Worm (Caenorhabditis elegans) whole organism, L4 larva: ENCODE results near the gene far-6.

Experiments used
- F10B5.3 ChIP-seq: sonication (generic microtip); optimal IDR thresholded peaks from 2 replicates; lab custom pipeline; 2016; ENCODE audit warnings: mild to moderate bottlenecking, missing genetic modification characterization, missing compliant biosample characterization
- F44E2.7 ChIP-seq: fragments of 200-800 bp; sonication (Bioruptor generic); IDR thresholded peaks from 2 replicates; pipeline ENCODE4 v2.1.2; 2022; ENCODE audit warnings: missing genetic modification characterization, missing compliant biosample characterization
- T26A8.4 ChIP-seq: fragments of 200-800 bp; sonication (Bioruptor generic); IDR thresholded peaks from 2 replicates; pipeline ENCODE4 v1.3.6; 2022; ENCODE audit warnings: missing genetic modification characterization, missing compliant biosample characterization
- Y105C5A.15 ChIP-seq: fragments of 200-800 bp; sonication (Bioruptor generic); IDR thresholded peaks from 2 replicates; pipeline ENCODE4 v1.3.6; 2022; ENCODE audit warnings: missing genetic modification characterization, missing compliant biosample characterization
- Y48G9A.11 ChIP-seq: fragments of 200-800 bp; sonication (Bioruptor generic); IDR thresholded peaks from 2 replicates; pipeline ENCODE4 v1.3.6; 2022; ENCODE audit warnings: missing genetic modification reagents, missing genetic modification characterization, missing compliant biosample characterization
- ZK337.2 ChIP-seq: fragments of 200-800 bp; sonication (Bioruptor generic); IDR thresholded peaks from 2 replicates; pipeline ENCODE4 v1.3.6; 2022; ENCODE audit warnings: missing genetic modification reagents, missing genetic modification characterization, missing compliant biosample characterization
- ZK546.5 ChIP-seq, 2 experiments: sonication (generic microtip); optimal IDR thresholded peaks; 2 replicates each; lab custom pipeline; 2017; ENCODE audit warnings: missing biosample characterization in 2 of 2, missing genetic modification characterization in 2 of 2
- aha-1 ChIP-seq: fragments of 150-350 bp; peaks from one replicate; lab custom pipeline; 2014; ENCODE audit warnings: missing biosample characterization, missing genetic modification characterization
- aly-2 ChIP-seq: sonication (generic microtip); optimal IDR thresholded peaks from 2 replicates; lab custom pipeline; 2018; ENCODE audit warnings: missing biosample characterization, missing genetic modification characterization
- arid-1 ChIP-seq: fragments of 200-800 bp; sonication (Bioruptor generic); conservative IDR thresholded peaks from 2 replicates; pipeline ENCODE4 v1.3.6; 2022; ENCODE audit warnings: missing genetic modification reagents, missing genetic modification characterization, missing compliant biosample characterization
- ceh-28 ChIP-seq: fragments of 150-350 bp; optimal IDR thresholded peaks from 2 replicates; lab custom pipeline; 2014; ENCODE audit warnings: missing biosample characterization, missing genetic modification reagents, missing genetic modification characterization
- ces-1 ChIP-seq: fragments of 150-350 bp; sonication (generic microtip); optimal IDR thresholded peaks from 4 replicates; lab custom pipeline; 2014; ENCODE audit warnings: missing biosample characterization, missing genetic modification reagents, missing genetic modification characterization
- daf-12 ChIP-seq: fragments of 150-350 bp; optimal IDR thresholded peaks from 2 replicates; lab custom pipeline; 2014; ENCODE audit warnings: missing biosample characterization, missing genetic modification reagents, missing genetic modification characterization
- daf-8 ChIP-seq: fragments of 200-800 bp; sonication (Bioruptor generic); IDR thresholded peaks from 2 replicates; pipeline ENCODE4 v1.3.6; 2022; ENCODE audit warnings: missing genetic modification characterization, missing compliant biosample characterization
- dmd-6 ChIP-seq: fragments of 200-800 bp; sonication (Bioruptor generic); IDR thresholded peaks from 2 replicates; pipeline ENCODE4 v1.3.6; 2022; ENCODE audit warnings: missing genetic modification reagents, missing genetic modification characterization, missing compliant biosample characterization
- dpl-1 ChIP-seq: fragments of 150-350 bp; optimal IDR thresholded peaks from 2 replicates; lab custom pipeline; 2014; ENCODE audit warnings: missing biosample characterization, missing genetic modification reagents, missing genetic modification characterization
- dve-1 ChIP-seq: sonication (generic microtip); optimal IDR thresholded peaks from 2 replicates; lab custom pipeline; 2017; ENCODE audit warnings: antibody characterized with exemption, mild to moderate bottlenecking, missing genetic modification characterization, missing compliant biosample characterization; ENCODE audit not compliant: insufficient read depth
- fkh-10 ChIP-seq: fragments of 150-350 bp; optimal IDR thresholded peaks from 2 replicates; lab custom pipeline; 2014; ENCODE audit warnings: missing biosample characterization, missing genetic modification reagents, missing genetic modification characterization
- hif-1 ChIP-seq, 2 experiments: sonication (generic microtip); optimal IDR thresholded peaks; 2 replicates each; lab custom pipeline; 2016 to 2017; ENCODE audit warnings: missing compliant biosample characterization in 2 of 2, missing genetic modification characterization in 2 of 2, missing genetic modification reagents in 2 of 2, missing genotype in 2 of 2, mild to moderate bottlenecking in 1 of 2
- lin-1 ChIP-seq: fragments of 200-800 bp; sonication (Bioruptor generic); IDR thresholded peaks from 2 replicates; pipeline ENCODE4 v1.3.6; 2022; ENCODE audit warnings: missing genetic modification reagents, missing genetic modification characterization, missing compliant biosample characterization
- lin-13 ChIP-seq: fragments of 150-350 bp; optimal IDR thresholded peaks from 2 replicates; lab custom pipeline; 2014; ENCODE audit warnings: missing biosample characterization, missing genetic modification reagents, missing genetic modification characterization
- lin-15B ChIP-seq: fragments of 150-350 bp; sonication (generic microtip); optimal IDR thresholded peaks from 3 replicates; lab custom pipeline; 2014; ENCODE audit warnings: missing biosample characterization, missing genetic modification characterization
- lin-29 ChIP-seq: fragments of 200-800 bp; sonication (Bioruptor generic); IDR thresholded peaks from 2 replicates; pipeline ENCODE4 v1.3.6; 2022; ENCODE audit warnings: missing genetic modification reagents, missing genetic modification characterization, missing compliant biosample characterization
- lin-38 ChIP-seq: fragments of 200-800 bp; sonication (Bioruptor generic); IDR thresholded peaks from 2 replicates; pipeline ENCODE4 v1.3.6; 2022; ENCODE audit warnings: missing genetic modification reagents, missing genetic modification characterization, missing compliant biosample characterization
- lin-39 ChIP-seq: fragments of 150-350 bp; optimal IDR thresholded peaks from 2 replicates; lab custom pipeline; 2014; ENCODE audit warnings: missing biosample characterization, missing genetic modification reagents, missing genetic modification characterization
- lir-3 ChIP-seq: sonication (generic microtip); optimal IDR thresholded peaks from 2 replicates; lab custom pipeline; 2016; ENCODE audit warnings: mild to moderate bottlenecking, missing genetic modification characterization, missing compliant biosample characterization
- mdt-29 ChIP-seq: fragments of 200-800 bp; sonication (Bioruptor generic); IDR thresholded peaks from 2 replicates; pipeline ENCODE4 v1.3.6; 2022; ENCODE audit warnings: missing genetic modification reagents, missing genetic modification characterization, missing compliant biosample characterization
- mes-2 ChIP-seq: sonication (generic microtip); optimal IDR thresholded peaks from 2 replicates; lab custom pipeline; 2016; ENCODE audit warnings: missing genotype, mild to moderate bottlenecking, missing genetic modification characterization, missing compliant biosample characterization; ENCODE audit not compliant: poor library complexity, severe bottlenecking
- mxl-2 ChIP-seq: fragments of 200-800 bp; sonication (Bioruptor generic); conservative IDR thresholded peaks from 2 replicates; pipeline ENCODE4 v1.3.6; 2022; ENCODE audit warnings: missing genetic modification reagents, missing genetic modification characterization, missing compliant biosample characterization
- nhr-102 ChIP-seq: sonication (generic microtip); optimal IDR thresholded peaks from 2 replicates; lab custom pipeline; 2016; ENCODE audit warnings: mild to moderate bottlenecking, missing genetic modification characterization, moderate library complexity, missing compliant biosample characterization
- nhr-25 ChIP-seq: sonication (generic microtip); optimal IDR thresholded peaks from 2 replicates; lab custom pipeline; 2017; ENCODE audit warnings: missing genetic modification characterization, mild to moderate bottlenecking, missing compliant biosample characterization, antibody characterized with exemption, moderate library complexity, borderline replicate concordance; ENCODE audit not compliant: insufficient read depth
- nhr-41 ChIP-seq: fragments of 200-800 bp; sonication (Bioruptor generic); IDR thresholded peaks from 2 replicates; pipeline ENCODE4 v1.3.6; 2022; ENCODE audit warnings: missing genetic modification reagents, missing genetic modification characterization, missing compliant biosample characterization
- pha-4 ChIP-seq, 2 experiments: fragments of 150-350 bp in 1 of 2; fragments of 200-800 bp in 1 of 2; sonication (Bioruptor generic) in 1 of 2; IDR thresholded peaks in 1 of 2; optimal IDR thresholded peaks in 1 of 2; 2 replicates each; pipeline versions ENCODE4 v1.3.6 to Lab custom; 2014 to 2022; ENCODE audit warnings: missing genetic modification characterization in 2 of 2, missing genetic modification reagents in 2 of 2, missing biosample characterization in 1 of 2, missing compliant biosample characterization in 1 of 2
- php-3 ChIP-seq: fragments of 200-800 bp; sonication (Bioruptor generic); IDR thresholded peaks from 2 replicates; pipeline ENCODE4 v1.3.6; 2022; ENCODE audit warnings: missing genetic modification reagents, missing genetic modification characterization, missing compliant biosample characterization
- rbr-2 ChIP-seq: sonication (generic microtip); optimal IDR thresholded peaks from 2 replicates; lab custom pipeline; 2016; ENCODE audit warnings: missing genotype, missing genetic modification characterization, missing compliant biosample characterization
- saeg-2 ChIP-seq: fragments of 200-800 bp; sonication (Bioruptor generic); IDR thresholded peaks from 2 replicates; pipeline ENCODE4 v1.3.6; 2022; ENCODE audit warnings: missing genetic modification reagents, missing genetic modification characterization, missing compliant biosample characterization
- sdz-12 ChIP-seq: fragments of 200-800 bp; sonication (Bioruptor generic); optimal IDR thresholded peaks from 2 replicates; lab custom pipeline; 2018; ENCODE audit warnings: mild to moderate bottlenecking, missing genetic modification characterization, missing compliant biosample characterization
- snpc-4 ChIP-seq: fragments of 150-350 bp; optimal IDR thresholded peaks from 2 replicates; lab custom pipeline; 2014; ENCODE audit warnings: missing biosample characterization, missing genetic modification characterization
- spr-1 ChIP-seq: sonication (generic microtip); optimal IDR thresholded peaks from 2 replicates; lab custom pipeline; 2016; ENCODE audit warnings: mild to moderate bottlenecking, missing genetic modification characterization, missing compliant biosample characterization
- spr-3 ChIP-seq: fragments of 200-800 bp; sonication (Bioruptor generic); optimal IDR thresholded peaks from 2 replicates; lab custom pipeline; 2018; ENCODE audit warnings: mild to moderate bottlenecking, missing genetic modification characterization, missing compliant biosample characterization
- unc-130 ChIP-seq: sonication (generic microtip); optimal IDR thresholded peaks from 2 replicates; lab custom pipeline; 2016; ENCODE audit warnings: missing genetic modification reagents, missing genetic modification characterization, missing compliant biosample characterization
- vab-7 ChIP-seq: fragments of 200-800 bp; sonication (Bioruptor generic); IDR thresholded peaks from 2 replicates; pipeline ENCODE4 v1.3.6; 2022; ENCODE audit warnings: missing genetic modification reagents, missing genetic modification characterization, missing compliant biosample characterization
- zag-1 ChIP-seq: fragments of 150-350 bp; optimal IDR thresholded peaks from 2 replicates; lab custom pipeline; 2014; ENCODE audit warnings: missing biosample characterization, missing genetic modification characterization
- ztf-11 ChIP-seq: fragments of 150-350 bp; optimal IDR thresholded peaks from 2 replicates; lab custom pipeline; 2014; ENCODE audit warnings: missing biosample characterization, missing genetic modification characterization
- ztf-7 ChIP-seq: fragments of 150-350 bp; optimal IDR thresholded peaks from 2 replicates; lab custom pipeline; 2014; ENCODE audit warnings: missing biosample characterization, missing genetic modification characterization

Gene far-6

ce11 chrIV:13318773-13319172, 9.4 kb upstream of the far-6 start (continued):
- 0 out of 2 replicates have a peak, but pooled peaks have one; percentile 11 for TF ChIP-seq Y105C5A.15
- TF ChIP-seq zag-1 (tag; lab: Kevin White, UChicago) = no peak
- TF ChIP-seq Y48G9A.11 (GFP tag; lab: Robert Waterston, UW) = no peak
- TF ChIP-seq rbr-2 (tag; lab: Kevin White, UChicago) = no peak
- TF ChIP-seq aha-1 (tag; lab: Kevin White, UChicago) = peak; percentile 98
- TF ChIP-seq ZK546.5 (tag; optimal IDR thresholded peaks at IDR 0.05; lab: Kevin White, UChicago) = no peak
- no peak for TF ChIP-seq spr-3
- TF ChIP-seq vab-7 (GFP tag; lab: Robert Waterston, UW) = no peak
- peak; percentile 63; the same call in 1 of the 2 replicates for TF ChIP-seq T26A8.4 (GFP tag; lab: Robert Waterston, UW)

ce11 chrIV:13319886-13320650, 8.1 kb upstream of the far-6 start:
- no peak for TF ChIP-seq lin-39 (tag; lab: Kevin White, UChicago)
- TF ChIP-seq mxl-2 (GFP tag; lab: Robert Waterston, UW) = no peak
- TF ChIP-seq fkh-10 (GFP tag; lab: Kevin White, UChicago) = no peak
- no peak for TF ChIP-seq F10B5.3 (tag; lab: Kevin White, UChicago)
- no peak for TF ChIP-seq daf-8 (GFP tag; lab: Robert Waterston, UW)
- TF ChIP-seq snpc-4 (tag; lab: Kevin White, UChicago) = no peak
- TF ChIP-seq ceh-28 (tag; lab: Kevin White, UChicago) = peak; percentile 89
- TF ChIP-seq aha-1 (tag; lab: Kevin White, UChicago) = peak; percentile 91
- no peak for TF ChIP-seq nhr-102 (tag; lab: Kevin White, UChicago)
- TF ChIP-seq nhr-25 (tag; lab: Kevin White, UChicago) = no peak
- no peak for TF ChIP-seq aly-2 (tag; lab: Kevin White, UChicago)
- TF ChIP-seq lin-29 (GFP tag; lab: Robert Waterston, UW) = no peak
- TF ChIP-seq pha-4 (GFP tag; IDR thresholded peaks at IDR 0.05; lab: Robert Waterston, UW) = no peak
- no peak for TF ChIP-seq pha-4 (tag; optimal IDR thresholded peaks at IDR 0.05; lab: Kevin White, UChicago)
- no peak for TF ChIP-seq ZK337.2 (GFP tag; lab: Robert Waterston, UW)
- no peak for TF ChIP-seq lir-3 (tag; lab: Kevin White, UChicago)

DNA sequence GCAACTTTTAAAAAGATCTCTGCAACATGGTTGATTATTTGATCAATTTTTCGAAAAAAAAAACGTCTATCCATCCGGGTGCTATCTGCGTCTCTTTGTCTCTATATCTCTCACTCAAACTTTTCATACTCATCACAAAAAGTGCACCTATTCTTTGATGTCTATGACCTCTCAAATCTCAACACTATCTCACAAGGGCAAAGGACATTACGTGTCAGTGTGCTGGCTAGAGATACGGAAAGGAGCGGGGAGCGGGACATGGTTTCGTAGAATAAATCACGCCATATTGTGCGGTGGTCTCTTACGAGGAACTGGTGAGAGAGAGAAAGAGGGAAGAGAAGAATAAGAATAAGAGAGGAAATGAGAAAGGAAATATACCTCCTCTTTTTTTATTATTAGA, 5.7 kb upstream of the far-6 start:
- TF ChIP-seq sdz-12 (GFP tag; lab: Kevin White, UChicago) (no peak), ztf-11 (no peak), aha-1 (tag; lab: Kevin White, UChicago) (peak; percentile 97), lin-15B (tag; lab: Kevin White, UChicago) (no peak), mes-2 (tag; lab: Kevin White, UChicago) (peak; percentile 78), lin-38 (GFP tag; lab: Robert Waterston, UW) (peak; percentile 47), lin-1 (peak; percentile 87), nhr-41 (GFP tag; lab: Robert Waterston, UW) (0 out of 2 replicates have a peak, but pooled peaks have one; percentile 11), dpl-1 (GFP tag; lab: Kevin White, UChicago) (peak; percentile 36), dmd-6 (GFP tag; lab: Robert Waterston, UW) (peak; percentile 95), php-3 (peak; percentile 47; the same call in 1 of the 2 replicates), ces-1 (GFP tag; lab: Kevin White, UChicago) (no peak), ZK546.5 (tag; optimal IDR thresholded peaks at IDR 0.05; lab: Kevin White, UChicago) (no peak), arid-1 (GFP tag; lab: Robert Waterston, UW) (no peak), dve-1 (peak; percentile 97), unc-130 (GFP tag; lab: Kevin White, UChicago) (no peak), fkh-10 (GFP tag; lab: Kevin White, UChicago) (peak; percentile 7), mdt-29 (GFP tag; lab: Robert Waterston, UW) (peak; percentile 91), F44E2.7 (GFP tag; lab: Robert Waterston, UW) (no peak), lin-13 (GFP tag; lab: Kevin White, UChicago) (no peak), spr-1 (tag; lab: Kevin White, UChicago) (no peak), saeg-2 (0 out of 2 replicates have a peak, but pooled peaks have one; percentile 35), hif-1 (tag; optimal IDR thresholded peaks at IDR 0.05; lab: Kevin White, UChicago) (peak in 1 of 2 experiments; percentile 62), T26A8.4 (GFP tag; lab: Robert Waterston, UW) (peak; percentile 46), daf-12 (tag; lab: Kevin White, UChicago) (no peak), ztf-7 (tag; lab: Kevin White, UChicago) (peak; percentile 82)
